Fruit fly (Drosophila melanogaster) whole organism, wandering third instar larva: Measurements from ENCODE around the gene S1P.

Experiments
- Abd-B ChIP-seq: fragments of >200 bp; optimal IDR thresholded peaks from 2 replicates; lab custom pipeline; 2017; ENCODE audit warnings: missing biosample characterization, missing genetic modification characterization
- CrebA ChIP-seq: fragments of 200-800 bp; sonication (Bioruptor generic); optimal IDR thresholded peaks from 2 replicates; lab custom pipeline; 2016; ENCODE audit warnings: missing biosample characterization, mild to moderate bottlenecking, missing genetic modification characterization, borderline replicate concordance
- Dfd ChIP-seq: fragments of >200 bp; optimal IDR thresholded peaks from 2 replicates; lab custom pipeline; 2017; ENCODE audit warnings: missing biosample characterization, missing genetic modification characterization
- Dif ChIP-seq: fragments of 200-275, 200-300 bp; sonication (Bioruptor generic); optimal IDR thresholded peaks from 2 replicates; lab custom pipeline; 2018; ENCODE audit warnings: missing biosample characterization, missing genetic modification characterization; ENCODE audit not compliant: partially characterized antibody
- GATAd ChIP-seq: sonication (Bioruptor generic); optimal IDR thresholded peaks from 2 replicates; lab custom pipeline; 2016; ENCODE audit warnings: missing biosample characterization, missing genetic modification characterization
- HLH106 ChIP-seq: fragments of 200-800 bp; optimal IDR thresholded peaks from 3 replicates; lab custom pipeline; 2019; ENCODE audit warnings: missing biosample characterization, mild to moderate bottlenecking, missing genetic modification characterization, moderate library complexity
- Hnf4 ChIP-seq: fragments of 200-800 bp; sonication (Bioruptor generic); optimal IDR thresholded peaks from 2 replicates; lab custom pipeline; 2016; ENCODE audit warnings: missing biosample characterization, mild to moderate bottlenecking, missing genetic modification characterization
- Hr83 ChIP-seq: fragments of 200-300 bp; sonication (Bioruptor generic); optimal IDR thresholded peaks from 2 replicates; lab custom pipeline; 2016; ENCODE audit warnings: missing biosample characterization, mild to moderate bottlenecking, missing genetic modification characterization, moderate library complexity; ENCODE audit not compliant: poor library complexity, severe bottlenecking
- Jra ChIP-seq: sonication (Bioruptor generic); optimal IDR thresholded peaks from 2 replicates; lab custom pipeline; 2016; ENCODE audit warnings: missing biosample characterization, missing genetic modification characterization
- N ChIP-seq: fragments of >200 bp; optimal IDR thresholded peaks from 2 replicates; lab custom pipeline; 2018; ENCODE audit warnings: missing biosample characterization, missing external identifiers, missing genetic modification characterization
- Rel ChIP-seq, 2 experiments: fragments of 200-800 bp; sonication (Bioruptor generic) in 1 of 2; optimal IDR thresholded peaks; 2 replicates in 1 of 2; 3 replicates in 1 of 2; lab custom pipeline; 2016 to 2019; ENCODE audit warnings: mild to moderate bottlenecking in 2 of 2, missing biosample characterization in 2 of 2, missing genetic modification characterization in 2 of 2, moderate library complexity in 1 of 2
- Sp1 ChIP-seq: fragments of 200-800 bp; sonication (Bioruptor generic); optimal IDR thresholded peaks from 3 replicates; lab custom pipeline; 2019; ENCODE audit warnings: missing biosample characterization, mild to moderate bottlenecking, missing genetic modification characterization, moderate library complexity
- Vsx2 ChIP-seq: fragments of 200-300, 225-300 bp; sonication (Bioruptor generic); optimal IDR thresholded peaks from 2 replicates; lab custom pipeline; 2018; ENCODE audit warnings: missing biosample characterization, missing genetic modification characterization; ENCODE audit not compliant: partially characterized antibody
- br ChIP-seq: fragments of 200-800 bp; sonication (Bioruptor generic); optimal IDR thresholded peaks from 2 replicates; lab custom pipeline; 2016; ENCODE audit warnings: missing biosample characterization, missing genetic modification characterization
- brk ChIP-seq: fragments of 200-800 bp; sonication (Bioruptor generic); optimal IDR thresholded peaks from 2 replicates; lab custom pipeline; 2016; ENCODE audit warnings: missing biosample characterization, mild to moderate bottlenecking, missing genetic modification characterization
- dl ChIP-seq, 2 experiments: fragments of 175-275, 200-275 bp in 1 of 2; fragments of 200-275 bp in 1 of 2; sonication (Bioruptor generic); optimal IDR thresholded peaks; lab custom pipeline; 2018; ENCODE audit warnings: mild to moderate bottlenecking in 2 of 2, missing biosample characterization in 2 of 2, missing genetic modification characterization in 2 of 2, moderate library complexity in 2 of 2; ENCODE audit not compliant: partially characterized antibody in 2 of 2, insufficient read depth in 1 of 2
- dmrt93B ChIP-seq: fragments of 200-800 bp; sonication (Bioruptor generic); optimal IDR thresholded peaks from 2 replicates; lab custom pipeline; 2018; ENCODE audit warnings: missing biosample characterization, mild to moderate bottlenecking, missing genetic modification characterization
- dsf ChIP-seq: sonication (Bioruptor generic); optimal IDR thresholded peaks from 2 replicates; lab custom pipeline; 2016; ENCODE audit warnings: missing biosample characterization, missing genetic modification characterization, borderline replicate concordance
- ey ChIP-seq: fragments of 200-800 bp; sonication (Bioruptor generic); optimal IDR thresholded peaks from 2 replicates; lab custom pipeline; 2016; ENCODE audit warnings: missing biosample characterization, missing genetic modification characterization
- foxo ChIP-seq, 2 experiments: fragments of 200-800 bp; sonication (Bioruptor generic); optimal IDR thresholded peaks; 2 replicates in 1 of 2; 3 replicates in 1 of 2; lab custom pipeline; 2016 to 2017; ENCODE audit warnings: missing biosample characterization in 2 of 2, missing genetic modification characterization in 2 of 2
- fru ChIP-seq: fragments of 200-800 bp; sonication (Bioruptor generic); optimal IDR thresholded peaks from 3 replicates; lab custom pipeline; 2016; ENCODE audit warnings: missing biosample characterization, mild to moderate bottlenecking, missing genetic modification characterization
- h ChIP-seq: fragments of 200-800 bp; sonication (Bioruptor generic); optimal IDR thresholded peaks from 3 replicates; lab custom pipeline; 2016; ENCODE audit warnings: missing biosample characterization, mild to moderate bottlenecking, missing genetic modification characterization
- lola ChIP-seq: fragments of >200 bp; optimal IDR thresholded peaks from 2 replicates; lab custom pipeline; 2017; ENCODE audit warnings: missing biosample characterization, missing genetic modification characterization
- pan ChIP-seq: fragments of >200 bp; optimal IDR thresholded peaks from 2 replicates; lab custom pipeline; 2017
- rgr ChIP-seq: fragments of 200-800 bp; sonication (Bioruptor generic); optimal IDR thresholded peaks from 3 replicates; lab custom pipeline; 2016; ENCODE audit warnings: missing biosample characterization, mild to moderate bottlenecking, missing genetic modification characterization
- sage ChIP-seq: fragments of 200-800 bp; sonication (Bioruptor generic); optimal IDR thresholded peaks from 2 replicates; lab custom pipeline; 2016; ENCODE audit warnings: missing biosample characterization, mild to moderate bottlenecking, missing genetic modification characterization
- tai ChIP-seq: sonication (Bioruptor generic); optimal IDR thresholded peaks from 2 replicates; lab custom pipeline; 2016; ENCODE audit warnings: missing biosample characterization, missing genetic modification characterization
- woc ChIP-seq: sonication (Bioruptor generic); optimal IDR thresholded peaks from 2 replicates; lab custom pipeline; 2016; ENCODE audit warnings: missing biosample characterization, mild to moderate bottlenecking, missing genetic modification characterization

S1P gene

dm6 chr3L:21636265-21636993 lies 19.3 kb upstream of the S1P start, which contains the start of gene CG32444:
Gene CG32444 (plus strand): TSS chr3L:21636947.
- TF ChIP-seq ey (GFP tag; lab: Kevin White, UChicago), result no peak
- TF ChIP-seq tai (GFP tag; lab: Kevin White, UChicago), result no peak
- TF ChIP-seq Hnf4 (GFP tag; lab: Kevin White, UChicago), result no peak
- TF ChIP-seq Dif (GFP tag; lab: Kevin White, UChicago), result no peak
- TF ChIP-seq GATAd (GFP tag; lab: Kevin White, UChicago), result no peak
- no peak for TF ChIP-seq Jra (GFP tag; lab: Kevin White, UChicago)
- no peak for TF ChIP-seq HLH106 (tag; lab: Kevin White, UChicago)
- no peak for TF ChIP-seq dl (GFP tag; optimal IDR thresholded peaks at IDR 0.05; lab: Kevin White, UChicago; ENCODE audit: insufficient read depth in 1 of 2, partially characterized antibody in 2 of 2)

dm6 chr3L:21635208-21635607 lies 18.0 kb upstream of the S1P start, which contains the start of gene ORMDL:
Gene ORMDL (plus strand): TSS chr3L:21635305.
- TF ChIP-seq br (GFP tag; lab: Kevin White, UChicago) (no peak), h (GFP tag; lab: Kevin White, UChicago) (no peak), Rel (GFP tag; optimal IDR thresholded peaks at IDR 0.05; lab: Kevin White, UChicago) (no peak), Rel (tag; optimal IDR thresholded peaks at IDR 0.05; lab: Kevin White, UChicago) (no peak), N (GFP tag; lab: Kevin White, UChicago) (no peak), woc (GFP tag; lab: Kevin White, UChicago) (no peak), dsf (GFP tag; lab: Kevin White, UChicago) (no peak), lola (GFP tag; lab: Kevin White, UChicago) (no peak), fru (GFP tag; lab: Kevin White, UChicago) (no peak), Abd-B (no peak), foxo (GFP tag; optimal IDR thresholded peaks at IDR 0.05; lab: Kevin White, UChicago) (no peak), tai (GFP tag; lab: Kevin White, UChicago) (no peak), Hnf4 (GFP tag; lab: Kevin White, UChicago) (no peak), Vsx2 (GFP tag; lab: Kevin White, UChicago) (no peak), pan (no peak), Sp1 (GFP tag; lab: Kevin White, UChicago) (no peak), Hr83 (GFP tag; lab: Kevin White, UChicago) (no peak), brk (GFP tag; lab: Kevin White, UChicago) (no peak), HLH106 (tag; lab: Kevin White, UChicago) (no peak), dmrt93B (GFP tag; lab: Kevin White, UChicago) (no peak)

dm6 chr3L:21634152-21634689 lies 17.0 kb upstream of the S1P start, which contains the start of gene MED1:
Gene MED1 (minus strand): TSS chr3L:21634446.
- no peak for TF ChIP-seq Dfd (GFP tag; lab: Kevin White, UChicago)
- TF ChIP-seq brk (GFP tag; lab: Kevin White, UChicago), result no peak
- TF ChIP-seq sage, result no peak
- TF ChIP-seq lola (GFP tag; lab: Kevin White, UChicago), result peak; percentile 55
- TF ChIP-seq HLH106 (tag; lab: Kevin White, UChicago), result peak; percentile 23
- no peak for TF ChIP-seq CrebA (GFP tag; lab: Kevin White, UChicago)
- TF ChIP-seq woc (GFP tag; lab: Kevin White, UChicago), result peak; percentile 30
- TF ChIP-seq N (GFP tag; lab: Kevin White, UChicago), result peak; percentile 57
- TF ChIP-seq, all 38 proteins: peak for 4

dm6 chr3L:21626036-21626614 lies 8.9 kb upstream of the S1P start:
- TF ChIP-seq rgr (GFP tag; lab: Kevin White, UChicago) (no peak), pan (no peak), woc (GFP tag; lab: Kevin White, UChicago) (peak; percentile 11), sage (peak; percentile 38), Hr83 (GFP tag; lab: Kevin White, UChicago) (peak; percentile 42)
